Worm (Caenorhabditis elegans) whole organism, L1 larva: ENCODE measurements around the gene Y73C8B.9.

Experiments used
- blmp-1 ChIP-seq: fragments of 150-350 bp; optimal IDR thresholded peaks from 2 replicates; lab custom pipeline; 2014; ENCODE audit warnings: missing biosample characterization, missing genetic modification characterization
- elt-2 ChIP-seq: sonication (generic microtip); optimal IDR thresholded peaks from 2 replicates; lab custom pipeline; 2016; ENCODE audit warnings: missing genetic modification characterization, mild to moderate bottlenecking, inconsistent platforms, missing compliant biosample characterization, missing genetic modification reagents
- lin-39 ChIP-seq: fragments of 150-350 bp; optimal IDR thresholded peaks from 2 replicates; lab custom pipeline; 2014; ENCODE audit warnings: missing biosample characterization, missing genetic modification reagents, missing genetic modification characterization
- rnt-1 ChIP-seq: sonication (generic microtip); optimal IDR thresholded peaks from 2 replicates; lab custom pipeline; 2016; ENCODE audit warnings: mild to moderate bottlenecking, missing genetic modification characterization, moderate library complexity, missing compliant biosample characterization
- skn-1 ChIP-seq: fragments of 150-350 bp; optimal IDR thresholded peaks from 2 replicates; lab custom pipeline; 2014; ENCODE audit warnings: missing biosample characterization, missing genetic modification characterization
- snpc-4 ChIP-seq: fragments of 150-350 bp; optimal IDR thresholded peaks from 2 replicates; lab custom pipeline; 2014; ENCODE audit warnings: missing biosample characterization, missing genetic modification characterization
- tlp-1 ChIP-seq: fragments of 150-350 bp; optimal IDR thresholded peaks from 2 replicates; lab custom pipeline; 2014; ENCODE audit warnings: missing biosample characterization, missing genetic modification characterization
- unc-62 ChIP-seq: fragments of 150-350 bp; optimal IDR thresholded peaks from 2 replicates; lab custom pipeline; 2014; ENCODE audit warnings: missing biosample characterization, missing genetic modification reagents, missing genetic modification characterization
- ztf-11 ChIP-seq, 2 experiments: sonication (generic microtip); optimal IDR thresholded peaks; 2 replicates each; lab custom pipeline; 2016 to 2017; ENCODE audit warnings: missing genetic modification characterization in 2 of 2, missing biosample characterization in 1 of 2, missing compliant biosample characterization in 1 of 2

ce11 chrV:3194952-3195450 lies 1.6 kb downstream of the Y73C8B.9 start, which contains the start of gene Y73C8B.2:
- TF ChIP-seq blmp-1 (peak; percentile 42), elt-2 (tag; lab: Kevin White, UChicago) (no peak), unc-62 (GFP tag; lab: Kevin White, UChicago) (no peak), tlp-1 (tag; lab: Kevin White, UChicago) (no peak), skn-1 (tag; lab: Kevin White, UChicago) (peak; percentile 11), ztf-11 (tag; optimal IDR thresholded peaks at IDR 0.05; lab: Kevin White, UChicago) (no peak), rnt-1 (no peak), lin-39 (tag; lab: Kevin White, UChicago) (no peak), snpc-4 (tag; lab: Kevin White, UChicago) (no peak)
